Fruit fly (Drosophila melanogaster): Measurements from ENCODE around the gene CG5342.

Gene CG5342

dm6 chr3R:11617363-11617762 lies 38.7 kb downstream of the CG5342 start (continued):
- no peak for TF ChIP-seq Hey (tag; optimal IDR thresholded peaks at IDR 0.05)
- TF ChIP-seq CG3838 (GFP tag; optimal IDR thresholded peaks at IDR 0.05), result no peak
- no peak for TF ChIP-seq CG42726 (GFP tag; IDR thresholded peaks at IDR 0.05; ENCODE audit: partially characterized antibody)
- TF ChIP-seq Taf1 (GFP tag; IDR thresholded peaks at IDR 0.05), result no peak
- no peak for TF ChIP-seq CG11696 (GFP tag; IDR thresholded peaks at IDR 0.05)
- no peak for TF ChIP-seq schlank (tag; optimal IDR thresholded peaks at IDR 0.05)
- TF ChIP-seq emc (GFP tag; optimal IDR thresholded peaks at IDR 0.05), result no peak
- TF ChIP-seq onecut (GFP tag; IDR thresholded peaks at IDR 0.05), result 0 out of 2 replicates have a peak, but pooled peaks have one; percentile 8
- no peak for TF ChIP-seq CG12942 (GFP tag; optimal IDR thresholded peaks at IDR 0.05)
- TF ChIP-seq CG10654 (GFP tag; optimal IDR thresholded peaks at IDR 0.05), result no peak
- TF ChIP-seq CG11723 (GFP tag; optimal IDR thresholded peaks at IDR 0.05), result no peak
- TF ChIP-seq CG13287 (GFP tag; IDR thresholded peaks at IDR 0.05; ENCODE audit: partially characterized antibody), result no peak
- no peak for TF ChIP-seq CG6175 (GFP tag; IDR thresholded peaks at IDR 0.05)
- TF ChIP-seq nmo (GFP tag; optimal IDR thresholded peaks at IDR 0.05), result peak; percentile 60
- TF ChIP-seq sob (GFP tag; IDR thresholded peaks at IDR 0.05), result no peak
- TF ChIP-seq sd (tag; optimal IDR thresholded peaks at IDR 0.05), result no peak
- no peak for TF ChIP-seq fd64A (GFP tag; optimal IDR thresholded peaks at IDR 0.05)
- TF ChIP-seq Bgb (GFP tag; IDR thresholded peaks at IDR 0.05; ENCODE audit: partially characterized antibody), result no peak
- TF ChIP-seq Fer1 (GFP tag; optimal IDR thresholded peaks at IDR 0.05), result no peak
- TF ChIP-seq CG30403 (GFP tag; optimal IDR thresholded peaks at IDR 0.05), result peak; percentile 45
- peak; percentile 49 for TF ChIP-seq CG7556 (GFP tag; optimal IDR thresholded peaks at IDR 0.05)
- TF ChIP-seq chif (GFP tag; optimal IDR thresholded peaks at IDR 0.05), result peak; percentile 3 to 46
- peak; percentile 35 for TF ChIP-seq CG2678 (tag; optimal IDR thresholded peaks at IDR 0.05)
- no peak for TF ChIP-seq HLH4C (GFP tag; IDR thresholded peaks at IDR 0.05; ENCODE audit: partially characterized antibody)
- no peak for TF ChIP-seq CG12104 (GFP tag; optimal IDR thresholded peaks at IDR 0.05)
- 0 out of 2 replicates have a peak, but pooled peaks have one; percentile 10 for TF ChIP-seq H2.0 (GFP tag; IDR thresholded peaks at IDR 0.05)
- peak; percentile 3 for TF ChIP-seq CG17802 (tag; optimal IDR thresholded peaks at IDR 0.05)
- TF ChIP-seq twi (tag; optimal IDR thresholded peaks at IDR 0.05), result peak; percentile 24
- TF ChIP-seq CG3847 (GFP tag; IDR thresholded peaks at IDR 0.05), result no peak
- TF ChIP-seq Eip74EF (GFP tag; optimal IDR thresholded peaks at IDR 0.05), result peak in 1 of 2 experiments; percentile 8
- TF ChIP-seq bcd (GFP tag; optimal IDR thresholded peaks at IDR 0.05), result peak; percentile 17
- TF ChIP-seq CG13894 (tag; optimal IDR thresholded peaks at IDR 0.05), result no peak
- no peak for TF ChIP-seq MESR4 (GFP tag; optimal IDR thresholded peaks at IDR 0.05)
- TF ChIP-seq phol (tag; optimal IDR thresholded peaks at IDR 0.05), result peak; percentile 65
- no peak for TF ChIP-seq CG18599 (GFP tag; optimal IDR thresholded peaks at IDR 0.05)
- TF ChIP-seq Dref (GFP tag; IDR thresholded peaks at IDR 0.05), result no peak
- no peak for TF ChIP-seq kay (GFP tag; optimal IDR thresholded peaks at IDR 0.05)
- no peak for TF ChIP-seq ac (GFP tag; optimal IDR thresholded peaks at IDR 0.05)
- no peak for TF ChIP-seq sisA (GFP tag; IDR thresholded peaks at IDR 0.05)
- TF ChIP-seq CG12071 (GFP tag; optimal IDR thresholded peaks at IDR 0.05), result no peak
- no peak for TF ChIP-seq nom (GFP tag; optimal IDR thresholded peaks at IDR 0.05)
- TF ChIP-seq sima (GFP tag; optimal IDR thresholded peaks at IDR 0.05), result no peak
- TF ChIP-seq TFAM (GFP tag; optimal IDR thresholded peaks at IDR 0.05), result no peak
- no peak for TF ChIP-seq esg (GFP tag; conservative IDR thresholded peaks at IDR 0.05)
- TF ChIP-seq CG11247 (GFP tag; IDR thresholded peaks at IDR 0.05), result no peak
- no peak for TF ChIP-seq CkIIα-i1 (GFP tag; IDR thresholded peaks at IDR 0.05)
- no peak for TF ChIP-seq danr (GFP tag; IDR thresholded peaks at IDR 0.05)
- no peak for TF ChIP-seq C15 (GFP tag; IDR thresholded peaks at IDR 0.05)
- TF ChIP-seq mld (GFP tag; IDR thresholded peaks at IDR 0.05; ENCODE audit: partially characterized antibody), result no peak
- no peak for TF ChIP-seq CG3281 (GFP tag; optimal IDR thresholded peaks at IDR 0.05)
- no peak for TF ChIP-seq bigmax (GFP tag; optimal IDR thresholded peaks at IDR 0.05)

Measured in whole organism, embryonic.